Fruit fly (Drosophila melanogaster): Measurements from ENCODE around the gene Elp3.

dm6 chr2L:4464946-4465345 lies 20.4 kb downstream of the Elp3 start, which contains the start of gene FIG4:
- TF ChIP-seq psq (optimal IDR thresholded peaks at IDR 0.05) (no peak), pan (optimal IDR thresholded peaks at IDR 0.05) (no peak), Dll (optimal IDR thresholded peaks at IDR 0.05) (no peak), usp (GFP tag; optimal IDR thresholded peaks at IDR 0.05) (no peak), CG8478 (optimal IDR thresholded peaks at IDR 0.05) (no peak)
